Worm (Caenorhabditis elegans): ENCODE measurements around the gene idpp-4.

idpp-4 gene

ce11 chrII:10357468-10358007 is 36.3 kb downstream of the idpp-4 start, which contains the start of gene C07E3.3:
C07E3.3 (minus strand) TSS chrII:10357518.
- TF ChIP-seq egl-13 (tag; optimal IDR thresholded peaks at IDR 0.05) (no peak), lsy-2 (tag; optimal IDR thresholded peaks at IDR 0.05) (no peak), efl-1 (optimal IDR thresholded peaks at IDR 0.05) (no peak), efl-1 (GFP tag; optimal IDR thresholded peaks at IDR 0.05 in 1 of 2) (peak in 1 of 2 experiments; percentile 92), irx-1 (tag; optimal IDR thresholded peaks at IDR 0.05) (no peak)

- TF ChIP-seq tbx-2 (tag; optimal IDR thresholded peaks at IDR 0.05) (no peak), ets-5 (GFP tag; IDR thresholded peaks at IDR 0.05) (no peak), nhr-85 (tag) (no peak), grh-1 (GFP tag; IDR thresholded peaks at IDR 0.05) (no peak), unc-130 (tag; optimal IDR thresholded peaks at IDR 0.05) (no peak), fkh-4 (tag; optimal IDR thresholded peaks at IDR 0.05; ENCODE audit: borderline replicate concordance) (no peak), efl-3 (GFP tag; optimal IDR thresholded peaks at IDR 0.05) (no peak), nhr-77 (tag; optimal IDR thresholded peaks at IDR 0.05) (no peak)
Observed at ce11 chrII:10360487-10360886, 39.2 kb downstream of the idpp-4 start, which contains the start of gene C07E3.4. C07E3.4 (plus strand) TSS chrII:10360787.

ce11 chrII:10367202-10367601 is 45.9 kb downstream of the idpp-4 start, which contains the start of gene ceh-57:
ceh-57 (minus strand) TSS chrII:10367296.
- TF ChIP-seq ceh-88 (GFP tag; IDR thresholded peaks at IDR 0.05) (no peak), nhr-47 (tag; optimal IDR thresholded peaks at IDR 0.05) (peak; percentile 5), lin-14 (GFP tag; optimal IDR thresholded peaks at IDR 0.05) (no peak), hlh-4 (tag; optimal IDR thresholded peaks at IDR 0.05) (no peak), egl-27 (tag; optimal IDR thresholded peaks at IDR 0.05) (no peak), dsc-1 (tag; optimal IDR thresholded peaks at IDR 0.05) (peak; percentile 64), fkh-8 (tag; optimal IDR thresholded peaks at IDR 0.05) (peak; percentile 53)

- TF ChIP-seq blmp-1 (tag; optimal IDR thresholded peaks at IDR 0.05) (peak; percentile 36), ceh-8 (GFP tag; optimal IDR thresholded peaks at IDR 0.05) (peak; percentile 22), C04F5.9 (tag; optimal IDR thresholded peaks at IDR 0.05) (no peak), lin-14 (GFP tag; optimal IDR thresholded peaks at IDR 0.05) (peak; percentile 33), nhr-85 (tag) (peak; percentile 61), snpc-4 (tag; optimal IDR thresholded peaks at IDR 0.05) (no peak)
Observed at ce11 chrII:10369547-10370028, 48.3 kb downstream of the idpp-4 start, which contains the start of gene ceh-58. ceh-58 (minus strand) TSS chrII:10369597.

ce11 chrII:10370826-10371225 is 49.6 kb downstream of the idpp-4 start:
- no peak for TF ChIP-seq C04F5.9 (tag; optimal IDR thresholded peaks at IDR 0.05)
- peak; percentile 40 for TF ChIP-seq mep-1 (tag; optimal IDR thresholded peaks at IDR 0.05)
- TF ChIP-seq hlh-4 (tag; optimal IDR thresholded peaks at IDR 0.05): no peak
- TF ChIP-seq aha-1 (tag; optimal IDR thresholded peaks at IDR 0.05): no peak
- no peak for TF ChIP-seq pax-3 (tag; optimal IDR thresholded peaks at IDR 0.05)
- peak; percentile 52 for TF ChIP-seq blmp-1 (tag; optimal IDR thresholded peaks at IDR 0.05)
- no peak for TF ChIP-seq lin-13 (GFP tag; optimal IDR thresholded peaks at IDR 0.05)
- no peak for TF ChIP-seq fos-1 (tag; optimal IDR thresholded peaks at IDR 0.05)
- peak; percentile 11 to 14 for TF ChIP-seq efl-1 (optimal IDR thresholded peaks at IDR 0.05)
- TF ChIP-seq efl-1 (GFP tag; optimal IDR thresholded peaks at IDR 0.05 in 1 of 2): peak in 1 of 2 experiments; percentile 88
- peak in 1 of 3 experiments; percentile 10 for TF ChIP-seq dpl-1 (GFP tag; optimal IDR thresholded peaks at IDR 0.05)
- peak; percentile 9 for TF ChIP-seq nhr-71 (tag; optimal IDR thresholded peaks at IDR 0.05)
- no peak for TF ChIP-seq elt-2 (tag; optimal IDR thresholded peaks at IDR 0.05)
- TF ChIP-seq lir-3 (tag; optimal IDR thresholded peaks at IDR 0.05; ENCODE audit: poor library complexity): no peak
- peak; percentile 34 for TF ChIP-seq rnt-1 (tag; optimal IDR thresholded peaks at IDR 0.05)
- TF ChIP-seq swsn-7 (tag; optimal IDR thresholded peaks at IDR 0.05): no peak
- TF ChIP-seq xbp-1 (tag; optimal IDR thresholded peaks at IDR 0.05): no peak
- TF ChIP-seq nhr-19 (GFP tag; conservative IDR thresholded peaks at IDR 0.05): no peak
- no peak for TF ChIP-seq snpc-4 (tag; optimal IDR thresholded peaks at IDR 0.05)
- TF ChIP-seq zip-4 (GFP tag; optimal IDR thresholded peaks at IDR 0.05): no peak
- TF ChIP-seq lin-35 (GFP tag; optimal IDR thresholded peaks at IDR 0.05): peak in 1 of 2 experiments; percentile 14
- TF ChIP-seq dsc-1 (tag; optimal IDR thresholded peaks at IDR 0.05): peak; percentile 11
- TF ChIP-seq nhr-28 (tag; optimal IDR thresholded peaks at IDR 0.05): no peak
- no peak for TF ChIP-seq unc-130 (tag; optimal IDR thresholded peaks at IDR 0.05)
- no peak for TF ChIP-seq grh-1 (GFP tag; IDR thresholded peaks at IDR 0.05)
- peak; percentile 70 for TF ChIP-seq lin-14 (GFP tag; optimal IDR thresholded peaks at IDR 0.05)
- no peak for TF ChIP-seq C16A3.4 (tag; optimal IDR thresholded peaks at IDR 0.05)
- TF ChIP-seq vab-15 (tag; optimal IDR thresholded peaks at IDR 0.05): no peak
- no peak for TF ChIP-seq fkh-10 (GFP tag; optimal IDR thresholded peaks at IDR 0.05)

All from whole organism, L1 larva.